Worm (Caenorhabditis elegans) whole organism, early embryonic: ENCODE results near the gene fipr-1.

Source experiments
- ama-1 ChIP-seq: fragments of 150-350 bp; optimal IDR thresholded peaks from 2 replicates; lab custom pipeline; 2014
- hmbx-1 ChIP-seq: sonication (generic microtip); optimal IDR thresholded peaks from 2 replicates; lab custom pipeline; 2016; ENCODE audit warnings: mild to moderate bottlenecking, missing genetic modification characterization, missing compliant biosample characterization

- TF ChIP-seq hmbx-1 (tag; lab: Kevin White, UChicago), result no peak
- TF ChIP-seq ama-1, result no peak
Observed at ce11 chrV:12386154-12386553, 24.6 kb upstream of the fipr-1 start, which contains the start of gene K01D12.15.
